Fruit fly (Drosophila melanogaster) whole organism: ENCODE results near the gene CG43116.

Experiments
- Dll ChIP-seq: fragments of >200 bp; optimal IDR thresholded peaks from 2 replicates; lab custom pipeline; 2017
- EcR ChIP-seq, 2 experiments: fragments of >200 bp; optimal IDR thresholded peaks; 2 replicates each; lab custom pipeline; 2017; ENCODE audit warnings: missing biosample characterization in 2 of 2, missing genetic modification characterization in 2 of 2, missing genetic modification reagents in 2 of 2
- pan ChIP-seq: fragments of >200 bp; optimal IDR thresholded peaks from 2 replicates; lab custom pipeline; 2017
- usp ChIP-seq: fragments of >200 bp; optimal IDR thresholded peaks from 2 replicates; lab custom pipeline; 2017; ENCODE audit warnings: missing biosample characterization, missing genetic modification characterization, mixed read lengths

DNA sequence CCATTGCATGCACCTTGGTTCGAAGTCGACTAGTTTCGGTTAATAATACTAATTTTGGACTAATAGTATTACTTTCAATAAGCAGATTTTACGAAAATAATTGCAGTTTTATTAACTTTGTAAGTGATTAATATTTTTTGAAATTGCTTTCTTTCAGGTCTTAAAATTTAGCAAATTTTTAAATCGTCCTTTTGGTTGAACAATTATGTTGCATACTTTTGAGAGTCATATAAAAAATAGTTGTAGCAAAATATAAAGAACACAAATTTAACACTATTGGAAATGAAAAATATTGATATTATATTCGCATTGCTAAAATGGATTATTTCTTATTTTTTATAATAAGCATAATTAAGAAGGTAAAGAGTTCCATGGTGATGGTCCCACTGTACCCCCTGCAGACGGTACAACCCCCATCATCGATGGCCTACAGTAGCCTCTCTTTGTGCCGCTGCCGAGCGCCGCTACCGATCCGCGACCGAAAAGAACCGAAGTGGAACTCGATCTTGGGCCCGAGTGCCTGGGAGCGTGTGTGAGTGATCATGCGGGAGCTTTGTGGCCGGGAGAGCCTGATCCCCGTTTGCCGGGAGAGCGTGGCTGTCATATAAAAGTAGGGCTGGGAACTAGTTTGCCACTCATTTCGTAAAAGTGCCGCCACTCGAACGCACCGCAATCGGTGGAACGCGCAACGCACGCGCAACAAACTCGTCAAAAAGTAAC, 24.6 kb upstream of the CG43116 start:
- TF ChIP-seq Dll (lab: Kevin White, UChicago) (peak; percentile 62), pan (lab: Kevin White, UChicago) (no peak), EcR (GFP tag; optimal IDR thresholded peaks at IDR 0.05; lab: Kevin White, UChicago) (no peak), usp (GFP tag; lab: Kevin White, UChicago) (no peak)
